Worm (Caenorhabditis elegans) whole organism, L4/young adult: ENCODE measurements around the gene C28D4.4.
A peak's percentile ranks its signal among the peaks of the same experiment; 100 is the strongest.
"Not testable (repeated sequence)": the region's sequence is repeated elsewhere in the genome, so short reads cannot be mapped to it uniquely, and the experiment has no call there.

Source experiments
- W03F9.2 ChIP-seq: fragments of 150-350 bp; optimal IDR thresholded peaks from 2 replicates; lab custom pipeline; 2014; ENCODE audit warnings: missing biosample characterization, missing genetic modification characterization
- dao-5 ChIP-seq: sonication (generic microtip); optimal IDR thresholded peaks from 2 replicates; lab custom pipeline; 2016; ENCODE audit warnings: missing genotype, missing genetic modification characterization, moderate library complexity, missing compliant biosample characterization
- him-1 ChIP-seq: sonication (generic microtip); optimal IDR thresholded peaks from 2 replicates; lab custom pipeline; 2016; ENCODE audit warnings: missing genotype, missing genetic modification reagents, missing genetic modification characterization, missing compliant biosample characterization

The C28D4.4 gene

DNA sequence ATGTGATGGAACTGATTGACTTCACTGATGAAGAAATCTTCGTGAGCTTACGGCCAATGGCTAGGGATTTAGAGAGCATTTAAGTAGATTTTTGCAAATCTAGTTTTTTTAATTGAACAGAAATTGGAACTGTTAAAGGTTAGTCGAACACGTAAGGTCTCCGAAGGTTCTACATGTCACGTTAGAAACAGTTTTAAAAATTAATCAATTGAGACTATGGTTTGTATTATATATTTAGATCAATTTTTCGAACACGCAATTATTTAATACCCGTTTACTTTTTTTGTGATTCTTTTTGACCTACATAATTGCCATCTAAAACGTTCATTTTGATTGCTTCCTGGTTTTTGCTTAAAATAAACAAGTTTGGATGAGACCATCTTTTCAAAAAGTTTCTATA is at the start of gene C28D4.4:
C28D4.4 (minus strand) TSS at position 101 of the 400 bp plus-strand sequence.
- TF ChIP-seq him-1 (tag; lab: Kevin White, UChicago) (no peak), W03F9.2 (tag; lab: Kevin White, UChicago) (no peak), dao-5 (no peak)

DNA sequence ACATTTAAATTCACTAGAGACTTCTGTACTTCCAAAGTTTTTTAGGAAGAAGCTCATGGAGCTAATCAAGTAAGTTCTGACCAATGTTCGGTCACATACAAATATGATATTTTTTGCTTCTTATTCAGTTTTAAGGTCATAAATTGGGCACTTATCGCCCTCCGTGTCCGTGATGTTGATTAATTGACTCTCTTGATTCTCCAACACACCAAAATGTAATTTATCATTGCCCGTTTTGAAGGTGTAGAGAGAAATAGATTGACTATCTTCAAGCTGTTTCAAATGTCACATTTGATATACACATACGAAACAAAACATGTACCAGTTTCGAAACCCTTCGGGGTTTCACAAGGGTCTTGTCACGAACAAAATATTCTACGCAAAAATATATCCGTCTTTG is 45.9 kb upstream of the C28D4.4 start:
- TF ChIP-seq dao-5 (no peak), W03F9.2 (tag; lab: Kevin White, UChicago) (no peak), him-1 (tag; lab: Kevin White, UChicago) (no peak)

DNA sequence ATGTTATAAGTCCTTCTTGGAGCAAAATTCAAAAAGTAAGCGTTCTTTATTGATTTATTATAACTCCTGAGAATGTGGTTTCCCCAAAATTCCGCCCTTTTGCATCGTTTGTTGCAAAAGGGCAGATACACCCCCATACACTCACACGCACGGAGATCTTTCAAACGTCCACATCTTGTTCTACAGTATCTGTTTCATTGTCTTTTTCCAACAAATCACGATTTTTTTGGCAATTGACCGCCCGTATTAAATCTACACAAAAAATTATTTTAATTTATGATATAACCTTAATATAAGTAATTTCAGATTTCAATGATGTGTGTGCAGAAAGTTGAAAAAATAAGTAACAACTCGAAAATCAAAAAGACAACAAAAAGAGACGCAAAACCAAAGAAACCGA is 44.7 kb upstream of the C28D4.4 start, which contains the start of gene T13F2.4:
T13F2.4 (plus strand) TSS at position 301 of the 400 bp plus-strand sequence.
- no peak for TF ChIP-seq W03F9.2 (tag; lab: Kevin White, UChicago)

DNA sequence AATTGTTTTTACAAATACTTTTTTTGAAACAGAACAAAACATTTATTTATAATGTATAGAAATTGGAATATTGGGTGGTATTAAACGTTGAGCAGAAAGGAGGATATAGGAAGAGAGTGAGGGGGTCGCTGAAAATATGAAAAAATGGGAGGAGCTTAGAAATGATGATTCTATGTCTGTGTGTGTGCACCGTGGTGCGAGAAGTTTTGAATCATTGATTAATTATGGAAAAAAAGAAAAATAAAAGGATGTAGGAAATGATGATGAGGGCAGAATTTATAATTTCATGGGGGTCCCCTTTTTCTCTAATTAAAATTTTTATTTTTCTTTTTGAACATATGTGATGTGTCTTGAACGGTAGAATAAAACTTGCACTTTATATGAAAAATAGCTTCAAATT is 39.9 kb upstream of the C28D4.4 start, which contains the start of gene sre-4:
sre-4 (minus strand) TSS at position 101 of the 400 bp plus-strand sequence.
- no peak for TF ChIP-seq W03F9.2 (tag; lab: Kevin White, UChicago)
- TF ChIP-seq dao-5 = no peak
- TF ChIP-seq him-1 (tag; lab: Kevin White, UChicago) = no peak

ce11 chrIV:9778016-9778415 is 33.2 kb upstream of the C28D4.4 start, which contains the start of gene T13F2.6:
Gene T13F2.6 (plus strand): TSS chrIV:9778321.
- peak; percentile 43 for TF ChIP-seq W03F9.2 (tag; lab: Kevin White, UChicago)
- TF ChIP-seq him-1 (tag; lab: Kevin White, UChicago) = no peak
- no peak for TF ChIP-seq dao-5

DNA sequence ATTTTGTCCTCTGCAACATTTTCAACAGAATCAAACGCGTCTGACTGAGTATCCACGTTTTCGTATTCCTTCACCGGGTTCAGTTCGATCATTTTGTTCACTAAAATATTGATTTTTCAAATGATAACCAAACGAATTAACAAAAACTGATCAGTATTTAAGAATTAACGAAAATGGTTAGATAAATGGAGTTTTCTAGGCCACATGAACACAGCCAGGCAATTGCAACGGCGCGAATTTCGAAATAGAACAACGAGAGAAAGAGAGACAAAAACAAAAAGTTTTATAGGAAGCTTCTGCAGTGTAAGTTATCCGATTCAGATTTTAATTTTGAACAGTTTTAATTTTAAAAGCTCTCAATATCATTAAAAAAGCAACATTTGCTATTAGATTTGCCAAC is 32.7 kb upstream of the C28D4.4 start, which contains the start of gene sna-2:
sna-2 (minus strand) TSS at position 100 of the 400 bp plus-strand sequence.
- no peak for TF ChIP-seq W03F9.2 (tag; lab: Kevin White, UChicago)
- no peak for TF ChIP-seq him-1 (tag; lab: Kevin White, UChicago)
- TF ChIP-seq dao-5 = no peak

ce11 chrIV:9773441-9773840 is 28.6 kb upstream of the C28D4.4 start:
- TF ChIP-seq dao-5 (no peak), W03F9.2 (tag; lab: Kevin White, UChicago) (no peak), him-1 (tag; lab: Kevin White, UChicago) (no peak)

ce11 chrIV:9772096-9772720 is 27.4 kb upstream of the C28D4.4 start, which contains the start of gene cav-1:
Gene cav-1 (plus strand): TSS chrIV:9772510.
- TF ChIP-seq W03F9.2 (tag; lab: Kevin White, UChicago) (no peak), him-1 (tag; lab: Kevin White, UChicago) (no peak), dao-5 (no peak)

ce11 chrIV:9770798-9771197 is 26.0 kb upstream of the C28D4.4 start:
- TF ChIP-seq him-1 (tag; lab: Kevin White, UChicago) = no peak
- no peak for TF ChIP-seq dao-5
- TF ChIP-seq W03F9.2 (tag; lab: Kevin White, UChicago) = no peak

ce11 chrIV:9769746-9770145 is 24.9 kb upstream of the C28D4.4 start, which contains the start of gene msp-78:
Gene msp-78 (plus strand): TSS chrIV:9770046.
- not testable (repeated sequence) for TF ChIP-seq W03F9.2 (tag; lab: Kevin White, UChicago); dao-5; him-1 (tag; lab: Kevin White, UChicago)

- not testable (repeated sequence) for TF ChIP-seq W03F9.2 (tag; lab: Kevin White, UChicago); dao-5; him-1 (tag; lab: Kevin White, UChicago)
Observed at ce11 chrIV:9767054-9767453, 22.2 kb upstream of the C28D4.4 start, which contains the start of gene msp-79. Gene msp-79 (minus strand): TSS chrIV:9767154.

ce11 chrIV:9766250-9766649 is 21.4 kb upstream of the C28D4.4 start, which contains the start of gene ssp-36:
Gene ssp-36 (minus strand): TSS chrIV:9766350.
- TF ChIP-seq W03F9.2 (tag; lab: Kevin White, UChicago) (no peak), dao-5 (no peak), him-1 (tag; lab: Kevin White, UChicago) (no peak)

DNA sequence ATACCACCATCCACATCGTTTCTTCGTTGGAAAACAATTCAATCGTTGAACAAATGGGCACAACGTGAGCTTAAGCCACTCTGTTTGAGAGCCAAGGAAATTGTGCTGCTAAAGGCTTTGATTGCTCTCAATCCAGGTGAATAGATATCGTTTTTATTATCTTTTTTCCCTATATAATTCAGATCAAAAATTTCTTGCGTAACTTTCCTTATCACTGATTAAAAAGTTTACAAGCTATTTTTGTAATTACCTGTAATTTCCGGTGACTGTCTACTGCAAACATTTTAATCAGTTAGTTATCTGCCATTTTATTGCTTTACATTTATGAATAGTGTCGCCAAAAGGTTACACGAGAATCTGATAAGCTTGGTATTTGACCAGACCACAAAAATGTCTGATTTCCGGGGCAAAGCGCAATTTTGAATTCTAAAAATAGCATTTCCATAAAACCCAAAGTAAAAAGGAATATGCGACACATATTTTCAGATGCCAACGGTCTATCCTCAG is 17.9 kb upstream of the C28D4.4 start:
- TF ChIP-seq him-1 (tag; lab: Kevin White, UChicago) (no peak), W03F9.2 (tag; lab: Kevin White, UChicago) (no peak), dao-5 (no peak)

DNA sequence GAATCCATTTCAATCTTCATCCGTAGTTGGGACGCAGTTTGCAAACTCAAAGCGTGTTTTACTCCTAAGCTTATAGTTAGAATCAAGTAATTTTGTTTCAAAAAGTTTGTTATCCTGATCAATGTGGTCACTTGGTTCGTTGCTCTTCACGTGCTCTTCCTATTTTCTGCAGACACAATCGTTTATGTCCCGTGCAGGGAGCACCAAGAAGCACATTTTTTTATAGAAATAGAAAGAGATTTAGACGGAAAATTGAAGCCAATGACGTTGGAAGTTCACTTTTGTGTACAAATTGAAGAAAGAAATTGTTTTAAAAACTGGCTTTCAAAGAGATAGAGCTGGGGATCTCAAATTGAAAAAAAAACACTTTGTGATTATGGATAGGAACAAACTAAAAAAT is 16.9 kb upstream of the C28D4.4 start:
- TF ChIP-seq W03F9.2 (tag; lab: Kevin White, UChicago) = no peak
